Fruit fly (Drosophila melanogaster) whole organism, embryonic: Measurements from ENCODE around the gene nuf.

Experiments used
- Abd-B ChIP-seq: fragments of 200-800 bp; sonication (Bioruptor generic); optimal IDR thresholded peaks from 2 replicates; lab custom pipeline; 2018; ENCODE audit warnings: missing biosample characterization, mild to moderate bottlenecking, missing genetic modification characterization, moderate library complexity
- Bdp1 ChIP-seq: fragments of 200-800 bp; sonication (Bioruptor generic); optimal IDR thresholded peaks from 3 replicates; lab custom pipeline; 2016; ENCODE audit warnings: missing biosample characterization, missing genetic modification characterization
- CG10209 ChIP-seq: fragments of 200-800 bp; sonication (Bioruptor generic); optimal IDR thresholded peaks from 3 replicates; lab custom pipeline; 2017; ENCODE audit warnings: missing biosample characterization, mild to moderate bottlenecking, missing genetic modification characterization, missing genetic modification reagents
- CG11093 ChIP-seq: fragments of 200-800 bp; sonication (Bioruptor generic); IDR thresholded peaks from 3 replicates; pipeline ENCODE4 v1.3.6; 2022; ENCODE audit warnings: missing biosample characterization, missing genetic modification characterization
- CG11723 ChIP-seq: fragments of 200-800 bp; sonication (Bioruptor generic); optimal IDR thresholded peaks from 2 replicates; lab custom pipeline; 2017; ENCODE audit warnings: missing biosample characterization, mild to moderate bottlenecking, missing genetic modification characterization
- CG12071 ChIP-seq: fragments of 200-800 bp; sonication (Bioruptor generic); optimal IDR thresholded peaks from 3 replicates; lab custom pipeline; 2018; ENCODE audit warnings: missing biosample characterization, mild to moderate bottlenecking, missing genetic modification characterization
- CG12236 ChIP-seq: fragments of 200-800 bp; sonication (Bioruptor generic); optimal IDR thresholded peaks from 2 replicates; lab custom pipeline; 2016; ENCODE audit warnings: missing biosample characterization, missing genetic modification characterization
- CG13775 ChIP-seq: fragments of 200-800 bp; sonication (Bioruptor generic); optimal IDR thresholded peaks from 3 replicates; lab custom pipeline; 2017; ENCODE audit warnings: missing biosample characterization, mild to moderate bottlenecking, missing genetic modification characterization
- CG17361 ChIP-seq: fragments of 200-800 bp; sonication (Bioruptor generic); IDR thresholded peaks from 3 replicates; pipeline ENCODE4 v1.3.6; 2022; ENCODE audit warnings: missing biosample characterization, missing genetic modification characterization
- CG17829 ChIP-seq: fragments of 200-800 bp; optimal IDR thresholded peaks from 2 replicates; lab custom pipeline; 2019; ENCODE audit warnings: missing biosample characterization, mild to moderate bottlenecking, missing genetic modification characterization, moderate library complexity
- CG18262 ChIP-seq: fragments of 200-800 bp; optimal IDR thresholded peaks from 3 replicates; lab custom pipeline; 2019; ENCODE audit warnings: missing biosample characterization, mild to moderate bottlenecking, missing genetic modification characterization, moderate library complexity
- CG34376 ChIP-seq: fragments of 200-800 bp; sonication (Bioruptor generic); optimal IDR thresholded peaks from 2 replicates; lab custom pipeline; 2018; ENCODE audit warnings: missing biosample characterization, mild to moderate bottlenecking, missing genetic modification characterization
- CG7372 ChIP-seq: fragments of 200-800 bp; sonication (Bioruptor generic); IDR thresholded peaks from 2 replicates; pipeline ENCODE4 v1.3.6; 2022; ENCODE audit warnings: missing biosample characterization, missing genetic modification characterization
- CG7963 ChIP-seq: fragments of 200-800 bp; sonication (Bioruptor generic); IDR thresholded peaks from 3 replicates; pipeline ENCODE4 v1.3.6; 2022; ENCODE audit warnings: missing biosample characterization, missing genetic modification characterization; ENCODE audit not compliant: partially characterized antibody
- CG8359 ChIP-seq: fragments of 200-800 bp; sonication (Bioruptor generic); optimal IDR thresholded peaks from 2 replicates; lab custom pipeline; 2017; ENCODE audit warnings: missing biosample characterization, mild to moderate bottlenecking, missing genetic modification characterization, borderline replicate concordance
- CG9437 ChIP-seq: fragments of 200-800 bp; sonication (Bioruptor generic); optimal IDR thresholded peaks from 2 replicates; lab custom pipeline; 2018; ENCODE audit warnings: missing biosample characterization, mild to moderate bottlenecking, missing genetic modification characterization
- CG9797 ChIP-seq: fragments of 200-800 bp; sonication (Bioruptor generic); optimal IDR thresholded peaks from 3 replicates; lab custom pipeline; 2018; ENCODE audit warnings: missing biosample characterization, mild to moderate bottlenecking, missing genetic modification characterization
- Dip2 ChIP-seq: fragments of 200-800 bp; sonication (Bioruptor generic); IDR thresholded peaks from 2 replicates; pipeline ENCODE4 v1.3.6; 2022; ENCODE audit warnings: missing biosample characterization, missing genetic modification characterization
- Drgx ChIP-seq: fragments of 200-800 bp; sonication (Bioruptor generic); IDR thresholded peaks from 2 replicates; pipeline ENCODE4 v1.3.6; 2022; ENCODE audit warnings: missing biosample characterization, missing genetic modification characterization
- Hr3 ChIP-seq: fragments of 200-800 bp; sonication (Bioruptor generic); optimal IDR thresholded peaks from 3 replicates; lab custom pipeline; 2016; ENCODE audit warnings: missing biosample characterization, missing genetic modification characterization
- MBD-R2 ChIP-seq: fragments of 200-800 bp; sonication (Bioruptor generic); IDR thresholded peaks from 2 replicates; pipeline ENCODE4 v1.3.6; 2022; ENCODE audit warnings: missing biosample characterization, missing genetic modification characterization
- Meics ChIP-seq: fragments of 200-800 bp; sonication (Bioruptor generic); optimal IDR thresholded peaks from 2 replicates; lab custom pipeline; 2017; ENCODE audit warnings: missing biosample characterization, mild to moderate bottlenecking, missing genetic modification characterization
- Optix ChIP-seq: fragments of 200-800 bp; sonication (Bioruptor generic); IDR thresholded peaks from 3 replicates; pipeline ENCODE4 v1.3.6; 2022; ENCODE audit warnings: missing biosample characterization, missing genetic modification characterization
- Poxn ChIP-seq: fragments of 200-800 bp; sonication (Bioruptor generic); IDR thresholded peaks from 2 replicates; pipeline ENCODE4 v1.3.6; 2022; ENCODE audit warnings: missing biosample characterization, missing genetic modification characterization
- Ptx1 ChIP-seq: fragments of 200-800 bp; sonication (Bioruptor generic); IDR thresholded peaks from 2 replicates; pipeline ENCODE4 v1.3.6; 2022; ENCODE audit warnings: missing biosample characterization, missing genetic modification characterization
- Rx ChIP-seq: fragments of 200-800 bp; sonication (Bioruptor generic); IDR thresholded peaks from 2 replicates; pipeline ENCODE4 v1.3.6; 2022; ENCODE audit warnings: missing biosample characterization, missing genetic modification characterization
- Usf ChIP-seq: fragments of 200-800 bp; sonication (Bioruptor generic); optimal IDR thresholded peaks from 2 replicates; lab custom pipeline; 2017; ENCODE audit warnings: missing genotype, missing biosample characterization, missing genetic modification characterization
- Xrp1 ChIP-seq: fragments of 200-800 bp; sonication (Bioruptor generic); IDR thresholded peaks from 2 replicates; pipeline ENCODE4 v1.3.6; 2022; ENCODE audit warnings: missing biosample characterization, missing genetic modification characterization
- ato ChIP-seq: fragments of 200-800 bp; sonication (Bioruptor generic); IDR thresholded peaks from 2 replicates; pipeline ENCODE4 v1.3.6; 2022; ENCODE audit warnings: missing biosample characterization, missing genetic modification characterization; ENCODE audit not compliant: partially characterized antibody
- bowl ChIP-seq: fragments of 200-800 bp; sonication (Bioruptor generic); IDR thresholded peaks from 2 replicates; pipeline ENCODE4 v1.3.6; 2022; ENCODE audit warnings: missing biosample characterization, missing genetic modification characterization
- br ChIP-seq: fragments of >200 bp; optimal IDR thresholded peaks from 2 replicates; lab custom pipeline; 2017
- croc ChIP-seq: fragments of 200-800 bp; sonication (Bioruptor generic); conservative IDR thresholded peaks from 3 replicates; pipeline ENCODE4 v1.3.6; 2022; ENCODE audit warnings: missing biosample characterization, missing genetic modification characterization
- crol ChIP-seq: fragments of 200-800 bp; sonication (Bioruptor generic); IDR thresholded peaks from 2 replicates; pipeline ENCODE4 v1.3.6; 2022; ENCODE audit warnings: missing biosample characterization, missing genetic modification characterization
- danr ChIP-seq: fragments of 200-800 bp; sonication (Bioruptor generic); IDR thresholded peaks from 2 replicates; pipeline ENCODE4 v1.3.6; 2022; ENCODE audit warnings: missing biosample characterization, missing genetic modification characterization
- dm ChIP-seq: fragments of 200-800 bp; sonication (Bioruptor generic); optimal IDR thresholded peaks from 3 replicates; lab custom pipeline; 2016; ENCODE audit warnings: missing biosample characterization, missing genetic modification characterization
- fd64A ChIP-seq: fragments of 200-800 bp; sonication (Bioruptor generic); optimal IDR thresholded peaks from 3 replicates; lab custom pipeline; 2018; ENCODE audit warnings: missing biosample characterization, mild to moderate bottlenecking, missing genetic modification characterization
- hkb ChIP-seq, 2 experiments: fragments of 200-800 bp in 1 of 2; fragments of >200 bp in 1 of 2; sonication (Bioruptor generic) in 1 of 2; IDR thresholded peaks in 1 of 2; optimal IDR thresholded peaks in 1 of 2; 2 replicates each; pipeline versions ENCODE4 v1.3.6 to Lab custom; 2017 to 2022; ENCODE audit warnings: missing biosample characterization in 1 of 2, missing genetic modification characterization in 1 of 2
- lab ChIP-seq: fragments of 200-800 bp; sonication (Bioruptor generic); optimal IDR thresholded peaks from 3 replicates; lab custom pipeline; 2017; ENCODE audit warnings: missing biosample characterization, missing genetic modification characterization, mild to moderate bottlenecking, moderate library complexity, missing genetic modification reagents
- luna ChIP-seq: fragments of 200-800 bp; sonication (Bioruptor generic); optimal IDR thresholded peaks from 2 replicates; lab custom pipeline; 2016; ENCODE audit warnings: missing biosample characterization, missing genetic modification characterization
- nmo ChIP-seq: fragments of 200-800 bp; sonication (Bioruptor generic); optimal IDR thresholded peaks from 2 replicates; lab custom pipeline; 2018; ENCODE audit warnings: missing biosample characterization, mild to moderate bottlenecking, missing genetic modification characterization, moderate library complexity
- pan ChIP-seq, 4 experiments: fragments of >200 bp in 3 of 4; fragments of 200-800 bp in 1 of 4; sonication (Bioruptor generic) in 1 of 4; optimal IDR thresholded peaks in 3 of 4; IDR thresholded peaks in 1 of 4; 2 replicates each; pipeline versions ENCODE4 v1.3.6 to Lab custom; 2017 to 2022; ENCODE audit warnings: missing biosample characterization in 2 of 4, missing genetic modification characterization in 2 of 4, mixed read lengths in 1 of 4
- salm ChIP-seq: fragments of 200-800 bp; sonication (Bioruptor generic); optimal IDR thresholded peaks from 2 replicates; lab custom pipeline; 2018; ENCODE audit warnings: missing biosample characterization, mild to moderate bottlenecking, missing genetic modification characterization
- sc ChIP-seq, 3 experiments: fragments of >200 bp in 2 of 3; fragments of 200-800 bp in 1 of 3; sonication (Bioruptor generic) in 1 of 3; optimal IDR thresholded peaks; 2 replicates in 2 of 3; 3 replicates in 1 of 3; lab custom pipeline; 2017; ENCODE audit warnings: mild to moderate bottlenecking in 1 of 3, missing biosample characterization in 1 of 3, missing genetic modification characterization in 1 of 3, missing genetic modification reagents in 1 of 3
- so ChIP-seq: fragments of 200-800 bp; sonication (Bioruptor generic); IDR thresholded peaks from 3 replicates; pipeline ENCODE4 v1.3.6; 2022; ENCODE audit warnings: missing biosample characterization, missing genetic modification characterization
- sr ChIP-seq: fragments of 200-800 bp; sonication (Bioruptor generic); IDR thresholded peaks from 3 replicates; pipeline ENCODE4 v1.3.6; 2022; ENCODE audit warnings: missing biosample characterization, missing genetic modification characterization
- stc ChIP-seq: fragments of 200-800 bp; sonication (Bioruptor generic); IDR thresholded peaks from 2 replicates; pipeline ENCODE4 v1.3.6; 2022; ENCODE audit warnings: missing biosample characterization, missing genetic modification characterization
- tna ChIP-seq: fragments of 200-800 bp; sonication (Bioruptor generic); IDR thresholded peaks from 2 replicates; pipeline ENCODE4 v1.3.6; 2022; ENCODE audit warnings: missing biosample characterization, missing genetic modification characterization; ENCODE audit not compliant: partially characterized antibody
- twi ChIP-seq: fragments of 200-800 bp; optimal IDR thresholded peaks from 2 replicates; lab custom pipeline; 2019; ENCODE audit warnings: missing biosample characterization, mild to moderate bottlenecking, missing genetic modification characterization, moderate library complexity

nuf gene

DNA sequence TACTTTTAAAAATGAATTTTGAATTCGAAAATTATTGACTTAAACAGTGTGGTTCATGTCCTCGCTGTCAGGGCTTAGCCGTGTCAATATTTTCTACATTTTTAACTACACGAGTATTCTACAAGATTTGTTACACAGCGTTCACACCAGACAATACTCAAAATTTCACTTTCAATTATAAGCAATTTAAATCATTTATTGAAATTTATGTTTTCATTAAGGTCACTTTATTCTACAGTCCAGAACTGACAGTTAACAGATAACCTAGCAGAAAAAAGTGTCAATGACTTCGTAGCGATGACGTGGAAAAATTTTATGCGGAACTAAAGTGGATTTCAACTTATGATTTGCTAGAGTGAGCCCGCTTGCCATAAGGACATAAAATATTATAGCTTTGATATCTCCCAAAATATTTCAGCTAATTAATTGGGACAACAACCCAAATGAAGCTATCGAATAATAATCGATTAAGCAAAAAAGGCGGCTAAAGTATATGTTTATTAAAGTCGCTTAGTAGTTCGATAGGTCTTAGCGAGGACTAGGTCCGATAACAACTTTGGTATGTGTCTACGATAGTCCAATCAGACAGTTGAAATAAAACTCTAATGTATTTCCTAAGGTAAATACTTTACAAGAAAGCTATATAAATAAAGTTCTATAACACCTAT lies 579 bp upstream of the nuf start (continued):
- TF ChIP-seq CG11723 (GFP tag; lab: Kevin White, UChicago), result no peak
- TF ChIP-seq Ptx1 (GFP tag; lab: Robert Waterston, UW), result peak; percentile 69; the same call in 1 of the 2 replicates
- no peak for TF ChIP-seq tna
- TF ChIP-seq Meics, result peak; percentile 47
- peak; percentile 59; the same call in 1 of the 2 replicates for TF ChIP-seq bowl
- TF ChIP-seq croc (GFP tag; lab: Robert Waterston, UW), result no peak; the same call in 2 of the 3 replicates
- 0 out of 2 replicates have a peak, but pooled peaks have one; percentile 10 for TF ChIP-seq ato (GFP tag; lab: Robert Waterston, UW)
- TF ChIP-seq fd64A, result no peak
- TF ChIP-seq CG12071, result peak; percentile 62
- TF ChIP-seq CG12236 (GFP tag; lab: Kevin White, UChicago), result no peak
- no peak for TF ChIP-seq sr
- no peak for TF ChIP-seq salm (tag; lab: Kevin White, UChicago)
- no peak for TF ChIP-seq dm
- TF ChIP-seq CG9437 (GFP tag; lab: Kevin White, UChicago), result no peak
- TF ChIP-seq sc (optimal IDR thresholded peaks at IDR 0.05; lab: Kevin White, UChicago), result no peak
- no peak for TF ChIP-seq sc (GFP tag; optimal IDR thresholded peaks at IDR 0.05; lab: Kevin White, UChicago)
- TF ChIP-seq Xrp1 (GFP tag; lab: Robert Waterston, UW), result peak; percentile 74
- TF ChIP-seq CG10209 (GFP tag; lab: Kevin White, UChicago), result peak; percentile 10
- no peak for TF ChIP-seq luna
- TF ChIP-seq so (GFP tag; lab: Robert Waterston, UW), result peak; percentile 79; the same call in 2 of the 3 replicates
- no peak for TF ChIP-seq crol (GFP tag; lab: Robert Waterston, UW)
- no peak for TF ChIP-seq CG17829 (tag; lab: Kevin White, UChicago)
- no peak for TF ChIP-seq CG34376 (GFP tag; lab: Kevin White, UChicago)
- TF ChIP-seq hkb (optimal IDR thresholded peaks at IDR 0.05; lab: Kevin White, UChicago), result no peak
- TF ChIP-seq hkb (GFP tag; IDR thresholded peaks at IDR 0.05; lab: Robert Waterston, UW), result peak; percentile 84
- TF ChIP-seq CG8359 (GFP tag; lab: Kevin White, UChicago), result no peak
- TF ChIP-seq pan (optimal IDR thresholded peaks at IDR 0.05; lab: Kevin White, UChicago), result no peak
- peak in 1 of 2 experiments; percentile 83 for TF ChIP-seq pan (GFP tag; optimal IDR thresholded peaks at IDR 0.05 in 1 of 2, IDR thresholded peaks at IDR 0.05 in 1 of 2)
- TF ChIP-seq MBD-R2 (GFP tag; lab: Robert Waterston, UW), result peak; percentile 60
- peak; percentile 67 for TF ChIP-seq lab (GFP tag; lab: Kevin White, UChicago)
- TF ChIP-seq CG7372, result peak; percentile 64; the same call in 1 of the 2 replicates
- peak; percentile 55 for TF ChIP-seq CG18262 (tag; lab: Kevin White, UChicago)
- peak; percentile 50 for TF ChIP-seq Drgx
- TF ChIP-seq Dip2 (GFP tag; lab: Robert Waterston, UW), result no peak
- peak; percentile 74 for TF ChIP-seq CG17361 (GFP tag; lab: Robert Waterston, UW)
- peak; percentile 67 for TF ChIP-seq CG7963 (GFP tag; lab: Robert Waterston, UW)
- no peak for TF ChIP-seq Hr3 (GFP tag; lab: Kevin White, UChicago)
- TF ChIP-seq Abd-B (GFP tag; lab: Kevin White, UChicago), result no peak
- TF ChIP-seq CG11093 (GFP tag; lab: Robert Waterston, UW), result no peak
- no peak for TF ChIP-seq br
- TF ChIP-seq Bdp1 (GFP tag; lab: Kevin White, UChicago), result no peak
- TF ChIP-seq nmo, result no peak
- no peak for TF ChIP-seq CG9797 (GFP tag; lab: Kevin White, UChicago)
- no peak for TF ChIP-seq Usf
- peak; percentile 42; the same call in 1 of the 2 replicates for TF ChIP-seq danr (GFP tag; lab: Robert Waterston, UW)
- no peak for TF ChIP-seq twi (tag; lab: Kevin White, UChicago)
- TF ChIP-seq CG13775 (GFP tag; lab: Kevin White, UChicago), result no peak
- no peak; the same call in 1 of the 3 replicates for TF ChIP-seq Optix (GFP tag; lab: Robert Waterston, UW)
- TF ChIP-seq Poxn, result no peak
- peak; percentile 58; the same call in 1 of the 2 replicates for TF ChIP-seq stc (GFP tag; lab: Robert Waterston, UW)
- peak; percentile 57; the same call in 1 of the 2 replicates for TF ChIP-seq Rx
